Worm (Caenorhabditis elegans): ENCODE measurements around the gene nhl-2.
A peak's percentile ranks its signal among the peaks of the same experiment; 100 is the strongest.

nhl-2 gene

ce11 chrIII:4932203-4932699 is 33.4 kb upstream of the nhl-2 start, which contains the start of the genes C26E6.12 and eri-9:
TSS of gene C26E6.12 (minus strand) at chrIII:4932253.
TSS of gene eri-9 (plus strand) at chrIII:4932450.
- TF ChIP-seq F13C5.2 (tag; optimal IDR thresholded peaks at IDR 0.05) (no peak), hnd-1 (tag; optimal IDR thresholded peaks at IDR 0.05) (no peak), scrt-1 (GFP tag; IDR thresholded peaks at IDR 0.05) (no peak), sea-1 (GFP tag; conservative IDR thresholded peaks at IDR 0.05) (no peak), ama-1 (optimal IDR thresholded peaks at IDR 0.05) (no peak), tra-4 (tag; optimal IDR thresholded peaks at IDR 0.05) (no peak), hmbx-1 (tag; optimal IDR thresholded peaks at IDR 0.05) (no peak), tbx-37 (GFP tag; conservative IDR thresholded peaks at IDR 0.05) (no peak), flt-1 (GFP tag; IDR thresholded peaks at IDR 0.05) (no peak), ceh-13 (GFP tag; optimal IDR thresholded peaks at IDR 0.05) (no peak), tbx-11 (GFP tag; IDR thresholded peaks at IDR 0.05) (no peak), hmg-4 (GFP tag; optimal IDR thresholded peaks at IDR 0.05) (no peak), aly-1 (tag; optimal IDR thresholded peaks at IDR 0.05) (no peak), ceh-36 (tag; optimal IDR thresholded peaks at IDR 0.05) (no peak), pes-1 (GFP tag; IDR thresholded peaks at IDR 0.05) (no peak)

ce11 chrIII:4930154-4930679 is 31.3 kb upstream of the nhl-2 start, which contains the start of gene set-2:
TSS of gene set-2 (minus strand) at chrIII:4930204.
- TF ChIP-seq pes-1 (GFP tag; IDR thresholded peaks at IDR 0.05) (peak; percentile 63; the same call in 1 of the 2 replicates), flt-1 (GFP tag; IDR thresholded peaks at IDR 0.05) (0 out of 2 replicates have a peak, but pooled peaks have one; percentile 10), tbx-37 (GFP tag; conservative IDR thresholded peaks at IDR 0.05) (peak; percentile 86), F13C5.2 (tag; optimal IDR thresholded peaks at IDR 0.05) (peak; percentile 32), hnd-1 (tag; optimal IDR thresholded peaks at IDR 0.05) (no peak), hmbx-1 (tag; optimal IDR thresholded peaks at IDR 0.05) (no peak)

- TF ChIP-seq tbx-37 (GFP tag; conservative IDR thresholded peaks at IDR 0.05) (no peak), sea-1 (GFP tag; conservative IDR thresholded peaks at IDR 0.05) (no peak)
Measured at ce11 chrIII:4924134-4924533, 25.2 kb upstream of the nhl-2 start.

- peak; percentile 55; the same call in 1 of the 2 replicates for TF ChIP-seq pes-1 (GFP tag; IDR thresholded peaks at IDR 0.05)
Measured at ce11 chrIII:4922020-4922419, 23.1 kb upstream of the nhl-2 start, which contains the start of gene mmab-1. TSS of gene mmab-1 (minus strand) at chrIII:4922114.

ce11 chrIII:4920221-4920620 is 21.3 kb upstream of the nhl-2 start, which contains the start of gene ula-1:
TSS of gene ula-1 (minus strand) at chrIII:4920321.
- TF ChIP-seq ceh-36 (tag; optimal IDR thresholded peaks at IDR 0.05) = no peak
- no peak for TF ChIP-seq tbx-37 (GFP tag; conservative IDR thresholded peaks at IDR 0.05)
- no peak for TF ChIP-seq aly-1 (tag; optimal IDR thresholded peaks at IDR 0.05)
- no peak for TF ChIP-seq ets-7 (tag; optimal IDR thresholded peaks at IDR 0.05)
- TF ChIP-seq hmg-4 (GFP tag; optimal IDR thresholded peaks at IDR 0.05) = no peak
- no peak for TF ChIP-seq pes-1 (GFP tag; IDR thresholded peaks at IDR 0.05)
- no peak for TF ChIP-seq flt-1 (GFP tag; IDR thresholded peaks at IDR 0.05)
- no peak for TF ChIP-seq B0310.2 (tag; optimal IDR thresholded peaks at IDR 0.05)
- TF ChIP-seq tra-4 (tag; optimal IDR thresholded peaks at IDR 0.05) = no peak
- TF ChIP-seq hnd-1 (tag; optimal IDR thresholded peaks at IDR 0.05) = no peak
- no peak for TF ChIP-seq ceh-13 (GFP tag; optimal IDR thresholded peaks at IDR 0.05)
- no peak for TF ChIP-seq tbx-11 (GFP tag; IDR thresholded peaks at IDR 0.05)
- TF ChIP-seq sea-1 (GFP tag; conservative IDR thresholded peaks at IDR 0.05) = no peak
- TF ChIP-seq ama-1 (optimal IDR thresholded peaks at IDR 0.05) = no peak
- no peak for TF ChIP-seq F13C5.2 (tag; optimal IDR thresholded peaks at IDR 0.05)
- TF ChIP-seq hmbx-1 (tag; optimal IDR thresholded peaks at IDR 0.05) = no peak
- TF ChIP-seq scrt-1 (GFP tag; IDR thresholded peaks at IDR 0.05) = no peak

ce11 chrIII:4918906-4919305 is 20.0 kb upstream of the nhl-2 start:
- TF ChIP-seq flt-1 (GFP tag; IDR thresholded peaks at IDR 0.05) = no peak

ce11 chrIII:4917960-4918712 is 19.3 kb upstream of the nhl-2 start, which contains the start of gene rpb-8:
TSS of gene rpb-8 (minus strand) at chrIII:4918008.
- TF ChIP-seq ama-1 (optimal IDR thresholded peaks at IDR 0.05) (no peak), ceh-36 (tag; optimal IDR thresholded peaks at IDR 0.05) (no peak), tra-4 (tag; optimal IDR thresholded peaks at IDR 0.05) (no peak), hmbx-1 (tag; optimal IDR thresholded peaks at IDR 0.05) (no peak), flt-1 (GFP tag; IDR thresholded peaks at IDR 0.05) (no peak), F13C5.2 (tag; optimal IDR thresholded peaks at IDR 0.05) (no peak), tbx-11 (GFP tag; IDR thresholded peaks at IDR 0.05) (no peak), ceh-13 (GFP tag; optimal IDR thresholded peaks at IDR 0.05) (no peak), hmg-4 (GFP tag; optimal IDR thresholded peaks at IDR 0.05) (no peak), B0310.2 (tag; optimal IDR thresholded peaks at IDR 0.05) (no peak), pes-1 (GFP tag; IDR thresholded peaks at IDR 0.05) (no peak), aly-1 (tag; optimal IDR thresholded peaks at IDR 0.05) (no peak), tbx-37 (GFP tag; conservative IDR thresholded peaks at IDR 0.05) (no peak), ets-7 (tag; optimal IDR thresholded peaks at IDR 0.05) (no peak)

ce11 chrIII:4917077-4917476 is 18.2 kb upstream of the nhl-2 start, which contains the start of gene rars-1:
TSS of gene rars-1 (minus strand) at chrIII:4917177.
- TF ChIP-seq flt-1 (GFP tag; IDR thresholded peaks at IDR 0.05) (no peak), tra-4 (tag; optimal IDR thresholded peaks at IDR 0.05) (no peak), scrt-1 (GFP tag; IDR thresholded peaks at IDR 0.05) (no peak), ceh-13 (GFP tag; optimal IDR thresholded peaks at IDR 0.05) (no peak), ama-1 (optimal IDR thresholded peaks at IDR 0.05) (no peak), sea-1 (GFP tag; conservative IDR thresholded peaks at IDR 0.05) (no peak), hmg-4 (GFP tag; optimal IDR thresholded peaks at IDR 0.05) (no peak), B0310.2 (tag; optimal IDR thresholded peaks at IDR 0.05) (no peak), F13C5.2 (tag; optimal IDR thresholded peaks at IDR 0.05) (no peak), tbx-37 (GFP tag; conservative IDR thresholded peaks at IDR 0.05) (no peak), hmbx-1 (tag; optimal IDR thresholded peaks at IDR 0.05) (no peak), pes-1 (GFP tag; IDR thresholded peaks at IDR 0.05) (no peak), hnd-1 (tag; optimal IDR thresholded peaks at IDR 0.05) (no peak), ets-7 (tag; optimal IDR thresholded peaks at IDR 0.05) (no peak)
